Fruit fly (Drosophila melanogaster) S2 (cell line): ENCODE data around the gene Scm.

Experiments used
- CG8478 ChIP-seq: fragments of >200 bp; optimal IDR thresholded peaks from 2 replicates; lab custom pipeline; 2018
- CTCF ChIP-seq, 2 experiments: fragments of >200 bp; optimal IDR thresholded peaks; 2 replicates each; lab custom pipeline; 2018

Gene Scm

DNA sequence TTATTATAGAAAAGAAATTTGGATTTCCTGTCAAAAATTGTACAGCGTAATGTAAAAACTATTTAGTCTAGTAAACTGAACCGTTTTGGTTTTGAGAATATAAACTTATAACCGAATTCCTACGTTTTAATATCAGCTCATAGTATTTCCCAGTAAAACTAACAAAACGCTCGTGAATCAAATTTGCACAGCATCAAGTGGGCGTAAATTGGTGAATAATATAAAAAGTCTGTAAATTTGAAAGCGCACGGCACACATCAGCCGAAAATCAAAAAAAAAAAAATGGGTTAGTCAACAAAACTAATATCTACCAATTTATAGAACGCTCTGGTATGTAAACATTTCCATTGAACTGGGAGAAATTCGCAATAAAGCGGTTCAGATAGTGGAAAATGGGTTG is 471 bp upstream of the Scm start, which contains the start of gene Dh44:
Gene Dh44, plus strand, starts transcription at position 301 of the 400 bp plus-strand sequence.
- TF ChIP-seq CTCF (optimal IDR thresholded peaks at IDR 0.05; lab: Kevin White, UChicago) (no peak), CG8478 (lab: Kevin White, UChicago) (no peak)

DNA sequence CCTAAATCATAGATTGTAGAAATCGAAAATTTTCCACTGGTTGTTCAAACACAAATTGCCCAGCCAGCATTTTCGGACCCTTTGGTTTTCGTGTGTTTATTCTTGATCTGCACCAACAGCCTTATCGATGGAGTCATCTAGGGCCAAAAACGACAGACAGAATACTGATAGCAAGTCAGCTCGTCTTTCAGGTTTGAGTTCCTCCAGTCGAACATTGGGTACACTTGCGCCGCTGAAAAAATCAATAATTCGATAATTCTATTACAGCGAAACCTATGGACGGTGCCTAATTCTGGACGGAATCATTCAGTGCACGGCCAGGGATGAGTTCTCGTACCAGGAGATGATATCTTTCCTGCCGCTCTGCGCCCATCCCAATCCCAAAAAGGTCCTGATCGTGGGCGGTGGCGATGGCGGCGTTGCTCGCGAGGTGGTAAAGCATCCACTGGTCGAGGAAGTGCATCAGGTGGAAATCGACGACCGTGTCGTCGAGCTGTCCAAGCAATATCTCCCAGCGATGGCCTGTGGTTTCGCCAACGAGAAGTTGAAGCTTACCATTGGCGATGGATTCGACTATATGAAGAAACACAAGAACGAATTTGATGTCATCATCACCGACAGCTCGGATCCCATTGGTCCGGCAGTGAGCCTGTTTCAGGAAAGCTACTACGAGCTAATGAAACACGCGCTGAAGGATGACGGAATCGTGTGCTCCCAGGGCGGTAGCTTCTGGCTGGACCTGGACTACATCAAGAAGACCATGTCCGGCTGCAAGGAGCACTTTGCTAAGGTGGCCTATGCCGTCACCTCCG is 5.1 kb downstream of the Scm start:
- TF ChIP-seq CTCF (optimal IDR thresholded peaks at IDR 0.05; lab: Kevin White, UChicago), result no peak
- TF ChIP-seq CG8478 (lab: Kevin White, UChicago), result no peak

DNA sequence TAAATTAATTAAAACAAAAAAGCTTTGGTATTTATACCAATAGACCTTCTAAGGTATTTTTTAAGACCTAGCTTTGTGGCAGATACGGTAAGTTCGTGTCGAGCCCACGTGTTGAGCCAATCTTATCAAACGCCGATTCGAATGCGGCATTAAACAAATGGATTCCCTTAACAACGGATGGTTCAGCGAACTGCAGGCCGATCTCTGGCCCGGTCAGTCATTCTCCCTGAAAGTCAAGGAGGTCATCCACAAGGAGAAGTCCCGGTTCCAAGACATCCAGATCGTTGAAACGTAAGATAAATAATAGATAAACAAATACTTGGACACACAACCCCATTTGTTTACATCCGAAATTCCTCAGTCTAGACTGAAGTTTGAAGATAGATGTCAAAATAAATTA is 5.8 kb downstream of the Scm start, which contains the start of gene SpdS:
Gene SpdS, plus strand, starts transcription at position 78 of the 400 bp plus-strand sequence.
- TF ChIP-seq CG8478 (lab: Kevin White, UChicago), result no peak
- TF ChIP-seq CTCF (optimal IDR thresholded peaks at IDR 0.05; lab: Kevin White, UChicago), result no peak

DNA sequence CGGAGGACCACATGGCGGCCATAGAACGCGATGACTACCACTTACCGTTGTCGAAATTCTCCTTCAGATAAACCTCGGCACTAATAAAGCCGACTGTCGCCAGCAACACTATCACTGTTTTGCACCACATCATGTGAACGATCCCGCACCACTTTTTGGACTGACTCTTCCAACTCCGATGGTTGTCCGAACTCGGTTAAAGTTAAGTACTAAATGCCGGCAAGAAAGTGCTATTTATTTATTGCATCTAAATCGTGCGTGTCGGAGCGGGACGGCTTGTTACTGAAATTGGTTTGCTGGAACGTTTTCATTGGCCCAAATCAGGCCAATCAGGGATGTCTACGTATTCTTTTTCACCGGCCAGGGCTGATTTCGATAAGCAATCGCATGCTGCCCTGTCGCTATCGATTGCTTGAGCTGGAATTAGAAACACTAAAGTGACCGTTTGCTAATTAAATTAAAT is 6.7 kb downstream of the Scm start, which contains the start of gene Calr:
Gene Calr, minus strand, starts transcription at position 219 of the 463 bp plus-strand sequence.
- TF ChIP-seq CTCF (optimal IDR thresholded peaks at IDR 0.05; lab: Kevin White, UChicago), result peak in 1 of 2 experiments; percentile 5
- no peak for TF ChIP-seq CG8478 (lab: Kevin White, UChicago)

DNA sequence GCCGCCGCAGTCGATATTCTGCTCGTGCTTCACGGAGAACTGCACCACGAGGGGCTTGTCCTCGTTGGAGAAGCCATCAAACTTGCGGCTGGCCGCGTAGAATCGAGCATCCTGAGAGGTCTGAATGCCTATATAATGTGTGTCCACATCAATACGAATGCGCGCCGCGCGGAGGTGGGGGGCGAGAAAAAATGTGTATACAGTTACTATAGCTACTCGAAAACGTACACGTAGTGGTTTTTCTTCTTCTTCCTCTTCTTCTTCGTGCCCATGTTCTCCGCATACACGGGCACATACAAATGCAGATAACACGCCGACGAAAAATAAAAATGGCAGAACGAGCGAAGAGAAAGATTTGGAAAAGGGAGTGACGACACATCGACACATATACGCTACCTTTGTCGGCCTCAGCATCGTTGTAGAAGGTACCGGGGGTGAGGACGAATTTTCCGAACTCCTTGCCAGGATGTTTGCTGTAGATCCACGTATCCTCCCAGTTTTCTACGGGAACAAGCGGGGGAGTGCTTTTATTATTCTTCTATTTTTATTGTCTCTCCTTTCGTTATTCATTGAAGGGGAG is 7.3 kb downstream of the Scm start:
- no peak for TF ChIP-seq CG8478 (lab: Kevin White, UChicago)
- TF ChIP-seq CTCF (optimal IDR thresholded peaks at IDR 0.05; lab: Kevin White, UChicago), result no peak

DNA sequence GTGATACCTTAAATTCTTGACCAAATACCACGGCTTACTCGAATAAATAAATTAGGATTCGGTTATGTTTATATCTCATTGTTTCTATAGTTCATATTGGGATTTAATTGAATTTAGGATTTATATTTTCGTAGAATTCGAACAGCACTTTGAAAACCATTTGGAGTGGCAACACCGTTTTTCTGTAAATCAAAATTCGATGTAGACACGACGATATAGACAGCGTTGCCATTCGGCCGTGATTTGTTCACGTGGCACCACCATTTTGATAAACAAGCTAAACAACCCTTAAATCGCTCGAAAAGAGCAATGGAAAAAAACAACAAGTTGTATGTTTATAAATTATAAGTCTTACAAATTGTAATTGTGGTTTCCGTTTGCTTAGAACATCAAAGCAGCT is 8.8 kb downstream of the Scm start:
- TF ChIP-seq CTCF (optimal IDR thresholded peaks at IDR 0.05; lab: Kevin White, UChicago) (no peak), CG8478 (lab: Kevin White, UChicago) (no peak)

DNA sequence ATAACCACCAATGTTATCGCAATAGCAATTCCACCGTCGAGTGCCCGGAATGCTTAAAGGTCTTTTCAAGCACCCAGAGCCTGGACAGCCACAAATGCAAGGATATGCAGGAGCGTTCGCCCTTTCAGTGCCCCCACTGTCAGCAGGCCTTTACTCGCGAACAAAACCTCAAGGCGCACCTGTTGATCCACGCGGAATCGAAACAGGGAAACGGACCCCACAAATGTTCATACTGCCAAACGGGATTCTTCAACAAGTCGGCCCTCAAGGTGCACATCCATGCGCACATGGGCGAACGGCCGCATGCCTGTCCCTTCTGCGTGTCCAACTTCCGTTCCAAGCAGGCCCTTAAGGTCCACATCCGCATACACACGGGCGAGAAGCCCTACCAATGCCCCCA is 9.4 kb downstream of the Scm start:
- TF ChIP-seq CG8478 (lab: Kevin White, UChicago), result no peak
- TF ChIP-seq CTCF (optimal IDR thresholded peaks at IDR 0.05; lab: Kevin White, UChicago), result no peak

DNA sequence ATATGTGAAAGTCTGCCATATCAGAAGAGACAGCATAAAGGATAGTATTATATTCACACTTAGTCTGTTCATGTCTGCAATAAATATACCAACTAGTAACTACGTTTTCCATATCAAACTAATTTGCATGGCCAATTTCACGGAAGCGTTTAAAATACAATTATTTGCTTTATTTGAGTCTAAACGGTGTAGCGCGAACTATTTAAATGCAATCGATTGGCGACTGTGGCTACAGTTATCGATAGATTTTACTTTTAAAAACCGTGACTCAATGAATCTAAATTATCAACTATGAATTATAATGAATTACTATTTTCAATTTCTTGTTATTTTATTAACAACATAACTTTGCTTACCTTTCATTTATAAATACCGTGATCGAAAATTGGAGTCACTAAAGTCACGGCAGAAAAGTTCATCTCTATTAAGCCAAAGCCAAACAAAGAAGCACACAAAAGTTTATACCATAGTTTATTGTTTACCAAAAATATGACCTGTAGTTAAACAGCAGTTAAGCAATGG is 10.5 kb downstream of the Scm start, which contains the start of the genes CG9427 and CG8319:
Gene CG9427, minus strand, starts transcription at position 51 of the 522 bp plus-strand sequence.
Gene CG8319, plus strand, starts transcription at position 442 of the 522 bp plus-strand sequence.
- no peak for TF ChIP-seq CTCF (optimal IDR thresholded peaks at IDR 0.05; lab: Kevin White, UChicago)
- no peak for TF ChIP-seq CG8478 (lab: Kevin White, UChicago)

DNA sequence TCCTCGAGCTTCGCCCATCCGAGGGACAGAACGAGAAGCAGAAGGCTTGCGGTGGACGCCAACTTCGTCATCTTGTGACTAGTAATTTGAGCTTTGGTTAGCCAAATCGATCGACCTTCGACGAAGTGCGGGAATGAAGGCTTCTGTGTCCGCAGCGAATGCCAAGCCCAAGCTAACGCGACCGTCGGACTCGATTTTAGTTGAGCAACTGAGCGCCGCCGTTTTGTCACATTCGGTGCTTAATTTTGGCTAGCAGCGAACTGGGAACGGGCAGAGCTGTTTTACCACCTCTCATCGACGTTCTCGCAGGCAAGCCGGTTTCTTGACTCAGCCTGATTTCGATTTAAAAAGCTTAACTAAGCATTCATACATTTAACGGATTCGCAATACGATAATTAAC is 11.1 kb downstream of the Scm start:
- no peak for TF ChIP-seq CG8478 (lab: Kevin White, UChicago)
- no peak for TF ChIP-seq CTCF (optimal IDR thresholded peaks at IDR 0.05; lab: Kevin White, UChicago)

DNA sequence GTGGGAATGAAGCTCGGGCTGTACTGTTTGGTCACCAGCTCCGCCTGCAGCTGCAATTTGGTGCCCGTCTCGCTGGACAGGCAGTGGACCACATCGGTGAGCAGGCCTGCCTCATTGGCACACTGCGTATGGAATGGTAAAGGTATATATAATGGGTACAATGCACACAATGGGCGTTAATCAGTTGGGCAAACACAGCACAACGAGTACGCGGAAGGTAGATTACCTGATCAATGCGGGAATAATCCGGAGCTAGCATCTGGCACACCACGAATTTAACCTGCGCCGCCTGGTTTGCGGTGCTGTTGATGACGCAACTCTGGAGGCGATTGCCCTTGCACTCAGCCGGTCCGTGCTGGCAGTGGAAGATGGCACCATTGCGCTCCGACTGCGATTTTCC is 12.0 kb downstream of the Scm start:
- TF ChIP-seq CG8478 (lab: Kevin White, UChicago), result no peak
- TF ChIP-seq CTCF (optimal IDR thresholded peaks at IDR 0.05; lab: Kevin White, UChicago), result no peak

DNA sequence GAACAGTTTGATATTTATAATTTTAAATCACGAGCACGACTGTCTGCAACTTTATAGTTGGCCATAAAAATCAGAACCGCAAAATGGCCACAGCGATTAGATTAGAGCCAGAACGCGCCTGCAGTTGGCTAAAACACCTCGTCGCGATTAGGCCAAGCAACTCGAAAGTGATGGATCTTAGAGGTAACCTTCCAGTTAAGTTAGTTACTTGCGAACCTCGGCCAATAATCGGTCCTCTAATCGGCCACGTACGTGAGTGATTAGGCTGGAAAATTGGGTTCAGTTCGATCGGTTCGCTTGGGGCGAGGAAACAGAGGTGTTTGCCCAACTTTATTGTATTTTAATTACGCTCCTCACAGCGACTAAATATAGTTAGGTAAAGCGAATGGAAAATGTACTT is 17.1 kb downstream of the Scm start:
- TF ChIP-seq CTCF (optimal IDR thresholded peaks at IDR 0.05; lab: Kevin White, UChicago) (no peak), CG8478 (lab: Kevin White, UChicago) (no peak)

DNA sequence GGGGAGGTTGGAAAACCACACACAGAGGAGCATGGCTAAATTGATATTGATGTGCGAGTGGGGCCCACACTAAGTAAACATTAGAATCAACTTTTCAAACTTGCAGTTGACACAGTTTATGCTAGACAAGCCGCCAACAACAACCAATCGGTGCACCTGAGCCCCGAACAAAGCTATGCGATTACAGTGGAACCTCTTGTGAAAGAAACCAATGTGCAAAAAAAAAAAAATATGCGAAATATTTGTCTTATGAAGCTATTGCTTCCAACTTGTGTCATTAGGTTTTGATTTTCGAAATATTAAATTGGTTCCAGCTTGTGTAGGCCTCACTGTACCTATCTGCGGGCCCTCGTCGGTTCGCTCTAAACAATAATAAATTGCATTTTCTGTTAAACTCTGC is 19.1 kb downstream of the Scm start:
- no peak for TF ChIP-seq CG8478 (lab: Kevin White, UChicago)
- no peak for TF ChIP-seq CTCF (optimal IDR thresholded peaks at IDR 0.05; lab: Kevin White, UChicago)

DNA sequence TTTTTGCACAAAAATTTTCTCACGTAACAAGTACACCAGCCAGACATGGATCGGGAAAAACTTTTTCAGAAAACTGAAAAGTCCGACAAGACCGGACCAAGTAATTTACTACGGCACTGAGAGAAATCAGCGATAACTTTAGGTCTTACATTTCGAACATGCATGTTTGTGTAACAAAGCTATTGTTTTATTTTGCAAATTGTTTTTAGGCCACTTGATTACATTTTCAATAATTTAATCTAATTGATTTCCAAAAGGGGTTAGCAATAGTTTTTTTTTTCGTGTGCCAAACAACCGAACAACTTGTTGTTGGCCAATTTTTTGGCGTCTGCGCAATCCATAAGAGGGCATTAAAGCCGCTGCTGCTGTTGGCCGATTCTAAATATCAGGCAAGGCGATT is 24.3 kb downstream of the Scm start:
- TF ChIP-seq CTCF (optimal IDR thresholded peaks at IDR 0.05; lab: Kevin White, UChicago) (no peak), CG8478 (lab: Kevin White, UChicago) (no peak)

DNA sequence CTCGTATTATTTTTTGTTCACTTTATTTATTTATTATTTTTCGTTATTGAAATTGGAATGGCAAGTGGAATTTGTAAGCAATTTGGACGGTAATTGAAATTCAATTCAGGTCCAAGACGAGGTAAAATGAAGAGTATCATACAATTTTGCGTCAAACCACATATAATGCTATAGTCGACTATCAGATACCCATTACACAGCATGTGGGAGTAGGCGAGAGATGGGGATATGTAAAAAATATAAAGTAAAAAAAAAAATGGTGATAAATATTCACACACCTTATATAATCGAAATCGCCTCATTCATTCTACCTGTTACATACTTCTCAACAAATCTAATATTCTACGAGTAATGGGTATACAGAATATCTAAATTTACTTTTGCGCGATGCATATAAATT is 25.2 kb downstream of the Scm start:
- TF ChIP-seq CTCF (optimal IDR thresholded peaks at IDR 0.05; lab: Kevin White, UChicago) (no peak), CG8478 (lab: Kevin White, UChicago) (no peak)

DNA sequence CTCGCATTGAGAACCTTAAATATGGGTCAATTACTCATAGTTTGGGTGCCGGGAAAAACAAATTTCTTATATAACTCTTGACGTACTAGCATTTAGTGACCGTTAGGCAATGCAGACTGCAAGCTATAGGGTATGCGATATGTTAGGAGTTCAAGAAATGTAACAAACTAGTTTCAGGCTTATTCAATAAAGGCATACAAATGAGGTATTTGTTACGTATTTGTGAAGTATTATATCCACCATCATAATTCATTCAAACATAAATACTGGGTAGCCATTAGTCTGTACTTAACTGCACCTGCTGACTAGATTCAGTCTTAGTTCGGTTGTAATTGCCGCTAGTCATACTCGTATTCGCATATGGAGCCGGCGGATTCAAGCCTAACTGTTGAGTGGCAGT is 29.2 kb downstream of the Scm start:
- TF ChIP-seq CTCF (optimal IDR thresholded peaks at IDR 0.05; lab: Kevin White, UChicago) (no peak), CG8478 (lab: Kevin White, UChicago) (no peak)
